Fruit fly (Drosophila melanogaster) ovary, adult (tissue): ENCODE measurements around the gene Unr.

Experiments used
- CG17801 ChIP-seq: fragments of 200-800 bp; optimal IDR thresholded peaks from 2 replicates; lab custom pipeline; 2019; ENCODE audit warnings: missing biosample characterization, mild to moderate bottlenecking, missing genetic modification characterization, moderate library complexity; ENCODE audit not compliant: partially characterized antibody

Gene Unr

dm6 chr3L:8385055-8385454, 57.1 kb downstream of the Unr start:
- TF ChIP-seq CG17801 (GFP tag; lab: Kevin White, UChicago) = no peak

dm6 chr3L:8383968-8384367, 58.2 kb downstream of the Unr start:
- TF ChIP-seq CG17801 (GFP tag; lab: Kevin White, UChicago) = no peak
